Worm (Caenorhabditis elegans) whole organism, young adult: ENCODE measurements around the gene C09G9.3.

Experiments
- B0019.2 ChIP-seq: fragments of 200-800 bp; sonication (Bioruptor generic); conservative IDR thresholded peaks from 2 replicates; pipeline ENCODE4 v1.3.6; 2022; ENCODE audit warnings: missing genetic modification reagents, missing genetic modification characterization, missing compliant biosample characterization
- D2030.7 ChIP-seq: fragments of 200-800 bp; sonication (Bioruptor generic); IDR thresholded peaks from 2 replicates; pipeline ENCODE4 v1.3.6; 2022; ENCODE audit warnings: missing genetic modification reagents, missing genetic modification characterization, missing compliant biosample characterization
- F22D6.2 ChIP-seq: sonication (generic microtip); optimal IDR thresholded peaks from 2 replicates; lab custom pipeline; 2016; ENCODE audit warnings: mild to moderate bottlenecking, missing genetic modification characterization, missing compliant biosample characterization
- F23B12.7 ChIP-seq: sonication (generic microtip); optimal IDR thresholded peaks from 2 replicates; lab custom pipeline; 2017; ENCODE audit warnings: missing genetic modification characterization, mild to moderate bottlenecking, missing compliant biosample characterization, antibody characterized with exemption, moderate library complexity; ENCODE audit not compliant: insufficient read depth
- F37B4.10 ChIP-seq: fragments of 200-800 bp; sonication (Bioruptor generic); IDR thresholded peaks from 2 replicates; pipeline ENCODE4 v1.3.6; 2022; ENCODE audit warnings: missing genetic modification characterization, missing compliant biosample characterization
- F39B2.1 ChIP-seq: fragments of 200-800 bp; sonication (Bioruptor generic); IDR thresholded peaks from 2 replicates; pipeline ENCODE4 v1.3.6; 2022; ENCODE audit warnings: missing genetic modification reagents, missing genetic modification characterization, missing compliant biosample characterization
- K12H6.12 ChIP-seq: fragments of 200-800 bp; sonication (Bioruptor generic); optimal IDR thresholded peaks from 2 replicates; lab custom pipeline; 2018; ENCODE audit warnings: mild to moderate bottlenecking, missing genetic modification characterization, missing compliant biosample characterization
- Y56A3A.18 ChIP-seq: fragments of 200-800 bp; sonication (Bioruptor generic); IDR thresholded peaks from 2 replicates; pipeline ENCODE4 v1.3.6; 2022; ENCODE audit warnings: missing genetic modification reagents, missing genetic modification characterization, missing compliant biosample characterization
- Y79H2A.3 ChIP-seq: fragments of 200-800 bp; sonication (Bioruptor generic); conservative IDR thresholded peaks from 2 replicates; pipeline ENCODE4 v1.3.6; 2022; ENCODE audit warnings: missing genetic modification reagents, missing genetic modification characterization, missing compliant biosample characterization
- aptf-2 ChIP-seq: fragments of 200-800 bp; sonication (Bioruptor generic); conservative IDR thresholded peaks from 2 replicates; pipeline ENCODE4 v1.3.6; 2022; ENCODE audit warnings: missing genetic modification reagents, missing genetic modification characterization, missing compliant biosample characterization
- bed-1 ChIP-seq: fragments of 200-800 bp; sonication (Bioruptor generic); IDR thresholded peaks from 2 replicates; pipeline ENCODE4 v1.3.6; 2022; ENCODE audit warnings: missing genetic modification reagents, missing genetic modification characterization, missing compliant biosample characterization
- bed-2 ChIP-seq: fragments of 200-800 bp; sonication (Bioruptor generic); IDR thresholded peaks from 2 replicates; pipeline ENCODE4 v1.3.6; 2022; ENCODE audit warnings: missing genetic modification reagents, missing genetic modification characterization, missing compliant biosample characterization
- cebp-1 ChIP-seq, 2 experiments: fragments of 200-800 bp in 1 of 2; sonication (Bioruptor generic) in 1 of 2; sonication (generic microtip) in 1 of 2; IDR thresholded peaks in 1 of 2; optimal IDR thresholded peaks in 1 of 2; 2 replicates each; pipeline versions ENCODE4 v1.3.6 to Lab custom; 2017 to 2022; ENCODE audit warnings: missing compliant biosample characterization in 2 of 2, missing genetic modification characterization in 2 of 2, mild to moderate bottlenecking in 1 of 2, missing genetic modification reagents in 1 of 2, moderate library complexity in 1 of 2
- die-1 ChIP-seq: sonication (generic microtip); optimal IDR thresholded peaks from 2 replicates; lab custom pipeline; 2016; ENCODE audit warnings: missing genotype, mild to moderate bottlenecking, missing genetic modification characterization, missing compliant biosample characterization
- dox-1 ChIP-seq: fragments of 200-800 bp; sonication (Bioruptor generic); IDR thresholded peaks from 2 replicates; pipeline ENCODE4 v1.3.6; 2022; ENCODE audit warnings: missing genetic modification reagents, missing genetic modification characterization, missing compliant biosample characterization
- dpl-1 ChIP-seq: fragments of 150-350 bp; optimal IDR thresholded peaks from 2 replicates; lab custom pipeline; 2014; ENCODE audit warnings: missing biosample characterization, missing genetic modification reagents, missing genetic modification characterization
- fkh-3 ChIP-seq: sonication (generic microtip); optimal IDR thresholded peaks from 2 replicates; lab custom pipeline; 2016; ENCODE audit warnings: mild to moderate bottlenecking, missing genetic modification characterization, missing compliant biosample characterization
- him-1 ChIP-seq: sonication (generic microtip); optimal IDR thresholded peaks from 2 replicates; lab custom pipeline; 2016; ENCODE audit warnings: missing genotype, missing genetic modification reagents, missing genetic modification characterization, missing compliant biosample characterization
- hmg-1.2 ChIP-seq: fragments of 200-800 bp; sonication (Bioruptor generic); IDR thresholded peaks from 2 replicates; pipeline ENCODE4 v1.3.6; 2022; ENCODE audit warnings: missing genetic modification reagents, missing genetic modification characterization, missing compliant biosample characterization
- hrde-1 ChIP-seq: sonication (generic microtip); optimal IDR thresholded peaks from 2 replicates; lab custom pipeline; 2016; ENCODE audit warnings: missing genetic modification characterization, mild to moderate bottlenecking, missing compliant biosample characterization, moderate library complexity, missing genotype, missing genetic modification reagents, borderline replicate concordance
- let-526 ChIP-seq: fragments of 200-800 bp; sonication (Bioruptor generic); IDR thresholded peaks from 2 replicates; pipeline ENCODE4 v1.3.6; 2022; ENCODE audit warnings: missing genetic modification reagents, missing genetic modification characterization, missing compliant biosample characterization
- let-607 ChIP-seq, 2 experiments: fragments of 200-800 bp in 1 of 2; sonication (Bioruptor generic) in 1 of 2; sonication (generic microtip) in 1 of 2; optimal IDR thresholded peaks; 2 replicates each; lab custom pipeline; 2016 to 2018; ENCODE audit warnings: mild to moderate bottlenecking in 2 of 2, missing compliant biosample characterization in 2 of 2, missing genetic modification characterization in 2 of 2, moderate library complexity in 2 of 2, missing genotype in 1 of 2
- lin-26 ChIP-seq: fragments of 200-800 bp; sonication (Bioruptor generic); IDR thresholded peaks from 2 replicates; pipeline ENCODE4 v1.3.6; 2022; ENCODE audit warnings: missing genetic modification reagents, missing genetic modification characterization, missing compliant biosample characterization
- lsl-1 ChIP-seq: fragments of 200-800 bp; sonication (Bioruptor generic); optimal IDR thresholded peaks from 2 replicates; lab custom pipeline; 2018; ENCODE audit warnings: mild to moderate bottlenecking, missing genetic modification characterization, moderate library complexity, missing compliant biosample characterization
- lsy-27 ChIP-seq: sonication (generic microtip); optimal IDR thresholded peaks from 2 replicates; lab custom pipeline; 2017; ENCODE audit warnings: missing genetic modification characterization, mild to moderate bottlenecking, missing compliant biosample characterization, antibody characterized with exemption, missing genotype, borderline replicate concordance; ENCODE audit not compliant: insufficient read depth
- madf-8 ChIP-seq: fragments of 200-800 bp; sonication (Bioruptor generic); conservative IDR thresholded peaks from 2 replicates; pipeline ENCODE4 v1.3.6; 2022; ENCODE audit warnings: missing genetic modification reagents, missing genetic modification characterization, missing compliant biosample characterization
- mxl-1 ChIP-seq: sonication (generic microtip); optimal IDR thresholded peaks from 2 replicates; lab custom pipeline; 2016; ENCODE audit warnings: missing genetic modification characterization, missing compliant biosample characterization
- nfyb-1 ChIP-seq: fragments of 200-800 bp; sonication (Bioruptor generic); IDR thresholded peaks from 2 replicates; pipeline ENCODE4 v1.3.6; 2022; ENCODE audit warnings: missing genetic modification reagents, missing genetic modification characterization, missing compliant biosample characterization
- snpc-1.1 ChIP-seq: sonication (generic microtip); optimal IDR thresholded peaks from 2 replicates; lab custom pipeline; 2017; ENCODE audit warnings: missing genetic modification characterization, mild to moderate bottlenecking, missing compliant biosample characterization, antibody characterized with exemption, moderate library complexity, missing genotype, missing genetic modification reagents; ENCODE audit not compliant: insufficient read depth
- snpc-3.4 ChIP-seq: sonication (generic microtip); optimal IDR thresholded peaks from 2 replicates; lab custom pipeline; 2017; ENCODE audit warnings: missing genetic modification characterization, mild to moderate bottlenecking, missing compliant biosample characterization, antibody characterized with exemption, moderate library complexity, missing genotype, missing genetic modification reagents
- snpc-4 ChIP-seq, 5 experiments: fragments of 150-350 bp in 1 of 5; sonication (generic microtip) in 4 of 5; optimal IDR thresholded peaks; 2 replicates each; lab custom pipeline; 2014 to 2018; ENCODE audit warnings: missing genetic modification characterization in 5 of 5, missing biosample characterization in 3 of 5, antibody characterized with exemption in 2 of 5, mild to moderate bottlenecking in 2 of 5, missing compliant biosample characterization in 2 of 5, missing genotype in 2 of 5, moderate library complexity in 2 of 5, missing genetic modification reagents in 1 of 5
- somi-1 ChIP-seq: fragments of 200-800 bp; sonication (Bioruptor generic); optimal IDR thresholded peaks from 2 replicates; lab custom pipeline; 2018; ENCODE audit warnings: mild to moderate bottlenecking, missing genetic modification characterization, missing compliant biosample characterization
- xnd-1 ChIP-seq: sonication (generic microtip); optimal IDR thresholded peaks from 2 replicates; lab custom pipeline; 2016; ENCODE audit warnings: missing genotype, missing genetic modification reagents, missing genetic modification characterization, missing compliant biosample characterization
- ztf-22 ChIP-seq: fragments of 200-800 bp; sonication (Bioruptor generic); optimal IDR thresholded peaks from 2 replicates; lab custom pipeline; 2018; ENCODE audit warnings: mild to moderate bottlenecking, missing genetic modification characterization, moderate library complexity, missing compliant biosample characterization
- ztf-25 ChIP-seq: fragments of 200-800 bp; sonication (Bioruptor generic); IDR thresholded peaks from 2 replicates; pipeline ENCODE4 v1.3.6; 2022; ENCODE audit warnings: missing genetic modification reagents, missing genetic modification characterization, missing compliant biosample characterization

Gene C09G9.3

ce11 chrIV:8906164-8906563 lies 33.3 kb upstream of the C09G9.3 start, which contains the start of gene C27B7.6:
Gene C27B7.6, minus strand, starts transcription at chrIV:8906345.
- TF ChIP-seq aptf-2 (GFP tag; lab: Robert Waterston, UW), result no peak
- TF ChIP-seq mxl-1 (tag; lab: Kevin White, UChicago), result no peak
- TF ChIP-seq somi-1 (GFP tag; lab: Kevin White, UChicago), result no peak
- TF ChIP-seq die-1 (tag; lab: Kevin White, UChicago), result no peak
- no peak for TF ChIP-seq B0019.2 (GFP tag; lab: Robert Waterston, UW)
- no peak for TF ChIP-seq let-526 (GFP tag; lab: Robert Waterston, UW)
- TF ChIP-seq F39B2.1 (GFP tag; lab: Robert Waterston, UW), result no peak
- no peak for TF ChIP-seq fkh-3 (tag; lab: Kevin White, UChicago)
- no peak for TF ChIP-seq lin-26 (GFP tag; lab: Robert Waterston, UW)
- no peak for TF ChIP-seq madf-8 (GFP tag; lab: Robert Waterston, UW)
- no peak for TF ChIP-seq nfyb-1 (GFP tag; lab: Robert Waterston, UW)
- no peak for TF ChIP-seq F22D6.2 (tag; lab: Kevin White, UChicago)
- no peak for TF ChIP-seq F23B12.7 (tag; lab: Kevin White, UChicago)
- TF ChIP-seq xnd-1 (tag; lab: Kevin White, UChicago), result no peak
- TF ChIP-seq dox-1 (GFP tag; lab: Robert Waterston, UW), result no peak
- TF ChIP-seq snpc-4 (GFP tag; optimal IDR thresholded peaks at IDR 0.05; lab: Kevin White, UChicago), result no peak
- TF ChIP-seq snpc-4 (tag; optimal IDR thresholded peaks at IDR 0.05; lab: Kevin White, UChicago), result no peak
- TF ChIP-seq, all 124 proteins: peak for 0

DNA sequence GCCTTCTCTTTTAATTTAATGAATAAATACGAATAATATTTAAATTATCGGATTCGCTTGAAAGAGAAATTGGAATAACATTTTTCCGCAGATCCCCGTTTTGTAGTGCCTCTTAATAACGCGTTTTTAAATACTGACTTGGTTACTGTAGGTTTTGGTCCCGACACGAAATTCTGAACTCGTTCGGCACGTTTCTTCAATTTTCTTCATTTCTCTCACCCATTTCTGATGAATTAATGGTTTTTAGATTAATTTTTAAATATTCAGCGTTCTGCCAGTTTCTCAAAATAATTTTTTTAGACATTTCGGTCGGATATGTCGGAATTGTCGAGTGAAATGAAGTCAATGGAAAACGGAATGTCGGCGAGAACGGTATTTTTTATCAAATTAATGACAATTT lies 28.5 kb upstream of the C09G9.3 start, which contains the start of gene C27B7.5:
C27B7.5 (plus strand) TSS at position 301 of the 400 bp plus-strand sequence.
- TF ChIP-seq lsl-1 (GFP tag; lab: Kevin White, UChicago) (peak; percentile 5), cebp-1 (GFP tag; IDR thresholded peaks at IDR 0.05; lab: Robert Waterston, UW) (no peak), cebp-1 (tag; optimal IDR thresholded peaks at IDR 0.05; lab: Kevin White, UChicago) (peak; percentile 31), Y79H2A.3 (no peak), him-1 (tag; lab: Kevin White, UChicago) (peak; percentile 22), Y56A3A.18 (GFP tag; lab: Robert Waterston, UW) (no peak), let-607 (tag; optimal IDR thresholded peaks at IDR 0.05; lab: Kevin White, UChicago) (no peak), hmg-1.2 (GFP tag; lab: Robert Waterston, UW) (0 out of 2 replicates have a peak, but pooled peaks have one; percentile 8), snpc-1.1 (tag; lab: Kevin White, UChicago) (no peak), snpc-4 (GFP tag; optimal IDR thresholded peaks at IDR 0.05; lab: Kevin White, UChicago) (no peak), snpc-4 (tag; optimal IDR thresholded peaks at IDR 0.05; lab: Kevin White, UChicago) (peak in 1 of 4 experiments; percentile 20), D2030.7 (GFP tag; lab: Robert Waterston, UW) (0 out of 2 replicates have a peak, but pooled peaks have one; percentile 17), lsy-27 (tag; lab: Kevin White, UChicago) (no peak), hrde-1 (tag; lab: Kevin White, UChicago) (peak; percentile 35), bed-2 (GFP tag; lab: Robert Waterston, UW) (no peak), bed-1 (GFP tag; lab: Robert Waterston, UW) (no peak), dpl-1 (GFP tag; lab: Kevin White, UChicago) (no peak), B0019.2 (GFP tag; lab: Robert Waterston, UW) (no peak), ztf-22 (GFP tag; lab: Kevin White, UChicago) (no peak), K12H6.12 (no peak), ztf-25 (GFP tag; lab: Robert Waterston, UW) (no peak), snpc-3.4 (tag; lab: Kevin White, UChicago) (peak; percentile 9), F37B4.10 (GFP tag; lab: Robert Waterston, UW) (no peak)
- TF ChIP-seq, all 124 proteins: peak for 8
